Worm (Caenorhabditis elegans) whole organism, young adult: ENCODE results near the gene fbxa-224.

Source experiments
- B0035.1 ChIP-seq: sonication (generic microtip); optimal IDR thresholded peaks from 2 replicates; lab custom pipeline; 2016; ENCODE audit warnings: missing genetic modification characterization, mild to moderate bottlenecking, missing compliant biosample characterization, missing genotype, missing genetic modification reagents
- B0336.3 ChIP-seq: fragments of 200-800 bp; sonication (Bioruptor generic); IDR thresholded peaks from 2 replicates; pipeline ENCODE4 v1.3.6; 2022; ENCODE audit warnings: missing genetic modification characterization, missing compliant biosample characterization
- C06A6.2 ChIP-seq: fragments of 200-800 bp; sonication (Bioruptor generic); conservative IDR thresholded peaks from 2 replicates; pipeline ENCODE4 v1.3.6; 2022; ENCODE audit warnings: missing genetic modification characterization, missing compliant biosample characterization
- F22D6.2 ChIP-seq: sonication (generic microtip); optimal IDR thresholded peaks from 2 replicates; lab custom pipeline; 2016; ENCODE audit warnings: mild to moderate bottlenecking, missing genetic modification characterization, missing compliant biosample characterization
- F37B4.10 ChIP-seq: fragments of 200-800 bp; sonication (Bioruptor generic); IDR thresholded peaks from 2 replicates; pipeline ENCODE4 v1.3.6; 2022; ENCODE audit warnings: missing genetic modification characterization, missing compliant biosample characterization
- F57A8.1 ChIP-seq: fragments of 200-800 bp; sonication (Bioruptor generic); optimal IDR thresholded peaks from 2 replicates; lab custom pipeline; 2018; ENCODE audit warnings: mild to moderate bottlenecking, missing genetic modification characterization, moderate library complexity, missing compliant biosample characterization
- K11D2.4 ChIP-seq: fragments of 200-800 bp; sonication (Bioruptor generic); IDR thresholded peaks from 2 replicates; pipeline ENCODE4 v1.3.6; 2022; ENCODE audit warnings: missing genetic modification reagents, missing genetic modification characterization, missing compliant biosample characterization
- T07F8.4 ChIP-seq: sonication (generic microtip); optimal IDR thresholded peaks from 2 replicates; lab custom pipeline; 2016; ENCODE audit warnings: mild to moderate bottlenecking, missing genetic modification characterization, moderate library complexity, missing compliant biosample characterization
- Y53G8AR.9 ChIP-seq: fragments of 200-800 bp; sonication (Bioruptor generic); conservative IDR thresholded peaks from 2 replicates; pipeline ENCODE4 v1.3.6; 2022; ENCODE audit warnings: missing genetic modification reagents, missing genetic modification characterization, missing compliant biosample characterization
- Y56A3A.18 ChIP-seq: fragments of 200-800 bp; sonication (Bioruptor generic); IDR thresholded peaks from 2 replicates; pipeline ENCODE4 v1.3.6; 2022; ENCODE audit warnings: missing genetic modification reagents, missing genetic modification characterization, missing compliant biosample characterization
- ama-1 ChIP-seq, 3 experiments: fragments of 150-350 bp in 1 of 3; sonication (generic microtip) in 2 of 3; optimal IDR thresholded peaks; 2 replicates each; lab custom pipeline; 2014 to 2018; ENCODE audit warnings: missing biosample characterization in 2 of 3, missing genetic modification characterization in 2 of 3, missing genetic modification reagents in 2 of 3
- atf-7 ChIP-seq: sonication (generic microtip); optimal IDR thresholded peaks from 2 replicates; lab custom pipeline; 2017; ENCODE audit warnings: mild to moderate bottlenecking, missing genetic modification characterization, missing compliant biosample characterization
- athp-1 ChIP-seq: sonication (generic microtip); optimal IDR thresholded peaks from 2 replicates; lab custom pipeline; 2017; ENCODE audit warnings: mild to moderate bottlenecking, missing genetic modification characterization, missing compliant biosample characterization
- bed-1 ChIP-seq: fragments of 200-800 bp; sonication (Bioruptor generic); IDR thresholded peaks from 2 replicates; pipeline ENCODE4 v1.3.6; 2022; ENCODE audit warnings: missing genetic modification reagents, missing genetic modification characterization, missing compliant biosample characterization
- cebp-2 ChIP-seq: fragments of 200-800 bp; sonication (Bioruptor generic); IDR thresholded peaks from 2 replicates; pipeline ENCODE4 v1.3.6; 2022; ENCODE audit warnings: missing genetic modification characterization, missing compliant biosample characterization
- ceh-27 ChIP-seq: fragments of 200-800 bp; sonication (Bioruptor generic); optimal IDR thresholded peaks from 2 replicates; lab custom pipeline; 2018; ENCODE audit warnings: mild to moderate bottlenecking, missing genetic modification characterization, moderate library complexity, missing compliant biosample characterization
- chd-7 ChIP-seq: sonication (generic microtip); optimal IDR thresholded peaks from 2 replicates; lab custom pipeline; 2016; ENCODE audit warnings: mild to moderate bottlenecking, missing genetic modification characterization, moderate library complexity, missing compliant biosample characterization
- die-1 ChIP-seq: sonication (generic microtip); optimal IDR thresholded peaks from 2 replicates; lab custom pipeline; 2016; ENCODE audit warnings: missing genotype, mild to moderate bottlenecking, missing genetic modification characterization, missing compliant biosample characterization
- dox-1 ChIP-seq: fragments of 200-800 bp; sonication (Bioruptor generic); IDR thresholded peaks from 2 replicates; pipeline ENCODE4 v1.3.6; 2022; ENCODE audit warnings: missing genetic modification reagents, missing genetic modification characterization, missing compliant biosample characterization
- efl-1 ChIP-seq: fragments of 150-350 bp; optimal IDR thresholded peaks from 2 replicates; lab custom pipeline; 2014; ENCODE audit warnings: missing biosample characterization, missing genetic modification reagents, missing genetic modification characterization
- egl-44 ChIP-seq: fragments of 200-800 bp; sonication (Bioruptor generic); IDR thresholded peaks from 2 replicates; pipeline ENCODE4 v1.3.6; 2022; ENCODE audit warnings: missing genetic modification reagents, missing genetic modification characterization, missing compliant biosample characterization
- ekl-4 ChIP-seq: fragments of 200-800 bp; sonication (Bioruptor generic); IDR thresholded peaks from 2 replicates; pipeline ENCODE4 v1.3.6; 2022; ENCODE audit warnings: missing genetic modification reagents, missing genetic modification characterization, missing compliant biosample characterization
- gei-17 ChIP-seq: fragments of 200-800 bp; sonication (Bioruptor generic); optimal IDR thresholded peaks from 2 replicates; lab custom pipeline; 2018; ENCODE audit warnings: mild to moderate bottlenecking, missing genetic modification characterization, missing compliant biosample characterization
- hmg-1.2 ChIP-seq: fragments of 200-800 bp; sonication (Bioruptor generic); IDR thresholded peaks from 2 replicates; pipeline ENCODE4 v1.3.6; 2022; ENCODE audit warnings: missing genetic modification reagents, missing genetic modification characterization, missing compliant biosample characterization
- hmg-20 ChIP-seq: fragments of 200-800 bp; sonication (Bioruptor generic); IDR thresholded peaks from 2 replicates; pipeline ENCODE4 v1.3.6; 2022; ENCODE audit warnings: missing genetic modification reagents, missing genetic modification characterization, missing compliant biosample characterization
- hrde-1 ChIP-seq: sonication (generic microtip); optimal IDR thresholded peaks from 2 replicates; lab custom pipeline; 2016; ENCODE audit warnings: missing genetic modification characterization, mild to moderate bottlenecking, missing compliant biosample characterization, moderate library complexity, missing genotype, missing genetic modification reagents, borderline replicate concordance
- hsf-1 ChIP-seq: fragments of 200-800 bp; sonication (Bioruptor generic); IDR thresholded peaks from 2 replicates; pipeline ENCODE4 v1.3.6; 2022; ENCODE audit warnings: missing genetic modification reagents, missing genetic modification characterization, missing compliant biosample characterization
- let-607 ChIP-seq, 2 experiments: fragments of 200-800 bp in 1 of 2; sonication (Bioruptor generic) in 1 of 2; sonication (generic microtip) in 1 of 2; optimal IDR thresholded peaks; 2 replicates each; lab custom pipeline; 2016 to 2018; ENCODE audit warnings: mild to moderate bottlenecking in 2 of 2, missing compliant biosample characterization in 2 of 2, missing genetic modification characterization in 2 of 2, moderate library complexity in 2 of 2, missing genotype in 1 of 2
- lin-40 ChIP-seq: sonication (generic microtip); optimal IDR thresholded peaks from 2 replicates; lab custom pipeline; 2016; ENCODE audit warnings: missing genetic modification characterization, mild to moderate bottlenecking, missing compliant biosample characterization, missing genotype, missing genetic modification reagents
- madf-10 ChIP-seq: sonication (generic microtip); optimal IDR thresholded peaks from 2 replicates; lab custom pipeline; 2016; ENCODE audit warnings: mild to moderate bottlenecking, missing genetic modification characterization, missing compliant biosample characterization
- mcd-1 ChIP-seq: fragments of 200-800 bp; sonication (Bioruptor generic); IDR thresholded peaks from 2 replicates; pipeline ENCODE4 v1.3.6; 2022; ENCODE audit warnings: missing genetic modification reagents, missing genetic modification characterization, missing compliant biosample characterization
- mes-4 ChIP-seq: sonication (generic microtip); optimal IDR thresholded peaks from 2 replicates; lab custom pipeline; 2016; ENCODE audit warnings: missing genotype, missing genetic modification characterization, missing compliant biosample characterization
- nfyb-1 ChIP-seq: fragments of 200-800 bp; sonication (Bioruptor generic); IDR thresholded peaks from 2 replicates; pipeline ENCODE4 v1.3.6; 2022; ENCODE audit warnings: missing genetic modification reagents, missing genetic modification characterization, missing compliant biosample characterization
- nhr-90 ChIP-seq: sonication (generic microtip); optimal IDR thresholded peaks from 2 replicates; lab custom pipeline; 2016; ENCODE audit warnings: missing genotype, mild to moderate bottlenecking, missing genetic modification characterization, missing compliant biosample characterization
- pbrm-1 ChIP-seq: fragments of 200-800 bp; sonication (Bioruptor generic); IDR thresholded peaks from 2 replicates; pipeline ENCODE4 v1.3.6; 2022; ENCODE audit warnings: missing genetic modification reagents, missing genetic modification characterization, missing compliant biosample characterization
- pha-4 ChIP-seq: fragments of 150-350 bp; sonication (generic microtip); optimal IDR thresholded peaks from 2 replicates; lab custom pipeline; 2014; ENCODE audit warnings: missing biosample characterization, missing genetic modification reagents, missing genetic modification characterization
- rec-8 ChIP-seq, 2 experiments: sonication (generic microtip); optimal IDR thresholded peaks; 2 replicates each; lab custom pipeline; 2016; ENCODE audit warnings: mild to moderate bottlenecking in 2 of 2, missing genetic modification characterization in 2 of 2, missing genetic modification reagents in 2 of 2, missing genotype in 2 of 2, missing biosample characterization in 1 of 2, missing compliant biosample characterization in 1 of 2, moderate library complexity in 1 of 2
- snpc-4 ChIP-seq, 5 experiments: fragments of 150-350 bp in 1 of 5; sonication (generic microtip) in 4 of 5; optimal IDR thresholded peaks; 2 replicates each; lab custom pipeline; 2014 to 2018; ENCODE audit warnings: missing genetic modification characterization in 5 of 5, missing biosample characterization in 3 of 5, antibody characterized with exemption in 2 of 5, mild to moderate bottlenecking in 2 of 5, missing compliant biosample characterization in 2 of 5, missing genotype in 2 of 5, moderate library complexity in 2 of 5, missing genetic modification reagents in 1 of 5
- somi-1 ChIP-seq: fragments of 200-800 bp; sonication (Bioruptor generic); optimal IDR thresholded peaks from 2 replicates; lab custom pipeline; 2018; ENCODE audit warnings: mild to moderate bottlenecking, missing genetic modification characterization, missing compliant biosample characterization
- sptf-2 ChIP-seq: fragments of 200-800 bp; sonication (Bioruptor generic); optimal IDR thresholded peaks from 2 replicates; lab custom pipeline; 2018; ENCODE audit warnings: mild to moderate bottlenecking, missing genetic modification characterization, missing compliant biosample characterization
- tbp1 ChIP-seq: fragments of 200-800 bp; sonication (Bioruptor generic); optimal IDR thresholded peaks from 2 replicates; lab custom pipeline; 2018; ENCODE audit warnings: mild to moderate bottlenecking, missing genetic modification characterization, missing compliant biosample characterization
- tlf-1 ChIP-seq: fragments of 200-800 bp; sonication (Bioruptor generic); optimal IDR thresholded peaks from 2 replicates; lab custom pipeline; 2018; ENCODE audit warnings: mild to moderate bottlenecking, missing genetic modification characterization, missing compliant biosample characterization
- ztf-26 ChIP-seq: sonication (generic microtip); optimal IDR thresholded peaks from 2 replicates; lab custom pipeline; 2017; ENCODE audit warnings: missing genetic modification characterization, missing compliant biosample characterization

fbxa-224 gene

ce11 chrII:7530944-7531343 is 17.0 kb downstream of the fbxa-224 start, which contains the start of gene wrt-1:
wrt-1 (plus strand) TSS chrII:7530996.
- TF ChIP-seq mcd-1 (GFP tag; lab: Robert Waterston, UW), result peak; percentile 44
- no peak for TF ChIP-seq bed-1
- TF ChIP-seq Y53G8AR.9 (GFP tag; lab: Robert Waterston, UW), result peak; percentile 56
- peak; percentile 59; the same call in 1 of the 2 replicates for TF ChIP-seq C06A6.2 (GFP tag; lab: Robert Waterston, UW)
- TF ChIP-seq ama-1 (optimal IDR thresholded peaks at IDR 0.05; lab: Kevin White, UChicago), result no peak
- no peak for TF ChIP-seq ama-1 (GFP tag; optimal IDR thresholded peaks at IDR 0.05; lab: Kevin White, UChicago)
- 0 out of 2 replicates have a peak, but pooled peaks have one; percentile 64 for TF ChIP-seq Y56A3A.18 (GFP tag; lab: Robert Waterston, UW)
- peak; percentile 43; the same call in 1 of the 2 replicates for TF ChIP-seq pbrm-1 (GFP tag; lab: Robert Waterston, UW)
- no peak for TF ChIP-seq efl-1 (GFP tag; lab: Kevin White, UChicago)
- 0 out of 2 replicates have a peak, but pooled peaks have one; percentile 13 for TF ChIP-seq dox-1
- peak; percentile 4 for TF ChIP-seq atf-7 (tag; lab: Kevin White, UChicago)
- TF ChIP-seq athp-1 (tag; lab: Kevin White, UChicago), result no peak

- TF ChIP-seq nhr-90 (tag; lab: Kevin White, UChicago) (peak; percentile 43), let-607 (tag; optimal IDR thresholded peaks at IDR 0.05; lab: Kevin White, UChicago) (peak; percentile 25 to 87), rec-8 (tag; optimal IDR thresholded peaks at IDR 0.05; lab: Kevin White, UChicago) (no peak), F37B4.10 (GFP tag; lab: Robert Waterston, UW) (no peak), somi-1 (peak; percentile 95), sptf-2 (GFP tag; lab: Kevin White, UChicago) (no peak), die-1 (tag; lab: Kevin White, UChicago) (peak; percentile 43), F22D6.2 (tag; lab: Kevin White, UChicago) (peak; percentile 82), hsf-1 (GFP tag; lab: Robert Waterston, UW) (peak; percentile 93), egl-44 (peak; percentile 45; the same call in 1 of the 2 replicates), lin-40 (peak; percentile 94), T07F8.4 (tag; lab: Kevin White, UChicago) (no peak), Y53G8AR.9 (GFP tag; lab: Robert Waterston, UW) (0 out of 2 replicates have a peak, but pooled peaks have one; percentile 43), hrde-1 (tag; lab: Kevin White, UChicago) (no peak), B0336.3 (GFP tag; lab: Robert Waterston, UW) (peak; percentile 86), athp-1 (tag; lab: Kevin White, UChicago) (peak; percentile 44), ceh-27 (GFP tag; lab: Kevin White, UChicago) (peak; percentile 50), ekl-4 (GFP tag; lab: Robert Waterston, UW) (peak; percentile 78), hmg-20 (GFP tag; lab: Robert Waterston, UW) (peak; percentile 6; the same call in 1 of the 2 replicates), tlf-1 (GFP tag; lab: Kevin White, UChicago) (peak; percentile 84), chd-7 (tag; lab: Kevin White, UChicago) (peak; percentile 87), gei-17 (GFP tag; lab: Kevin White, UChicago) (peak; percentile 53), K11D2.4 (peak; percentile 89), tbp1 (GFP tag; lab: Kevin White, UChicago) (peak; percentile 55), C06A6.2 (GFP tag; lab: Robert Waterston, UW) (peak; percentile 86), mes-4 (tag; lab: Kevin White, UChicago) (no peak), cebp-2 (GFP tag; lab: Robert Waterston, UW) (no peak), atf-7 (tag; lab: Kevin White, UChicago) (peak; percentile 84), F57A8.1 (no peak), B0035.1 (tag; lab: Kevin White, UChicago) (peak; percentile 31), snpc-4 (GFP tag; optimal IDR thresholded peaks at IDR 0.05; lab: Kevin White, UChicago) (no peak), snpc-4 (tag; optimal IDR thresholded peaks at IDR 0.05; lab: Kevin White, UChicago) (peak in 1 of 4 experiments; percentile 44), pha-4 (tag; lab: Kevin White, UChicago) (peak; percentile 80), hmg-1.2 (GFP tag; lab: Robert Waterston, UW) (peak; percentile 65), nfyb-1 (GFP tag; lab: Robert Waterston, UW) (peak; percentile 88), madf-10 (tag; lab: Kevin White, UChicago) (peak; percentile 72), ztf-26 (tag; lab: Kevin White, UChicago) (peak; percentile 92), dox-1 (peak; percentile 72)
Measured at ce11 chrII:7529078-7529683, 18.8 kb downstream of the fbxa-224 start, which contains the start of gene ZK1290.5. ZK1290.5 (plus strand) TSS chrII:7529643.
